Worm (Caenorhabditis elegans) whole organism, L3 larva: ENCODE measurements around the gene gur-4.

Experiments used
- aly-2 ChIP-seq: fragments of 150-350 bp; optimal IDR thresholded peaks from 2 replicates; lab custom pipeline; 2014; ENCODE audit warnings: missing biosample characterization, missing genetic modification characterization
- ama-1 ChIP-seq: fragments of 150-350 bp; optimal IDR thresholded peaks from 2 replicates; lab custom pipeline; 2018
- fos-1 ChIP-seq: fragments of 150-350 bp; optimal IDR thresholded peaks from 2 replicates; lab custom pipeline; 2014; ENCODE audit warnings: missing biosample characterization, missing genetic modification characterization
- jun-1 ChIP-seq: fragments of 150-350 bp; optimal IDR thresholded peaks from 2 replicates; lab custom pipeline; 2014; ENCODE audit warnings: missing biosample characterization, missing genetic modification reagents, missing genetic modification characterization
- mdl-1 ChIP-seq: fragments of 150-350 bp; optimal IDR thresholded peaks from 2 replicates; lab custom pipeline; 2014; ENCODE audit warnings: missing biosample characterization, missing genetic modification characterization
- nhr-11 ChIP-seq: fragments of 150-350 bp; optimal IDR thresholded peaks from 2 replicates; lab custom pipeline; 2014; ENCODE audit warnings: missing biosample characterization, missing genetic modification characterization
- pha-4 ChIP-seq: fragments of 150-350 bp; optimal IDR thresholded peaks from 2 replicates; lab custom pipeline; 2014; ENCODE audit warnings: missing biosample characterization, missing genetic modification reagents, missing genetic modification characterization
- pqm-1 ChIP-seq: fragments of 150-350 bp; optimal IDR thresholded peaks from 2 replicates; lab custom pipeline; 2017; ENCODE audit warnings: missing biosample characterization, missing genetic modification characterization, inconsistent platforms

- TF ChIP-seq aly-2 (tag; lab: Kevin White, UChicago) (no peak), ama-1 (lab: Kevin White, UChicago) (no peak), pqm-1 (tag; lab: Kevin White, UChicago) (no peak), nhr-11 (tag; lab: Kevin White, UChicago) (no peak), fos-1 (tag; lab: Kevin White, UChicago) (no peak), mdl-1 (no peak), jun-1 (tag; lab: Kevin White, UChicago) (no peak), pha-4 (tag; lab: Kevin White, UChicago) (no peak)
Observed at ce11 chrII:14077823-14078222, 26.7 kb upstream of the gur-4 start.
